Fruit fly (Drosophila melanogaster) whole organism, wandering third instar larva: ENCODE results near the gene Gr93c.

Experiments
- Abd-B ChIP-seq: fragments of >200 bp; optimal IDR thresholded peaks from 2 replicates; lab custom pipeline; 2017; ENCODE audit warnings: missing biosample characterization, missing genetic modification characterization
- CG32264 ChIP-seq: fragments of 200-800 bp; sonication (Bioruptor generic); optimal IDR thresholded peaks from 2 replicates; lab custom pipeline; 2016; ENCODE audit warnings: missing biosample characterization, missing genetic modification characterization
- CG9705 ChIP-seq: fragments of 200-800 bp; sonication (Bioruptor generic); optimal IDR thresholded peaks from 2 replicates; lab custom pipeline; 2018; ENCODE audit warnings: missing biosample characterization, mild to moderate bottlenecking, missing genetic modification characterization
- CrebA ChIP-seq: fragments of 200-800 bp; sonication (Bioruptor generic); optimal IDR thresholded peaks from 2 replicates; lab custom pipeline; 2016; ENCODE audit warnings: missing biosample characterization, mild to moderate bottlenecking, missing genetic modification characterization, borderline replicate concordance
- Dfd ChIP-seq: fragments of >200 bp; optimal IDR thresholded peaks from 2 replicates; lab custom pipeline; 2017; ENCODE audit warnings: missing biosample characterization, missing genetic modification characterization
- Dif ChIP-seq: fragments of 200-275, 200-300 bp; sonication (Bioruptor generic); optimal IDR thresholded peaks from 2 replicates; lab custom pipeline; 2018; ENCODE audit warnings: missing biosample characterization, missing genetic modification characterization; ENCODE audit not compliant: partially characterized antibody
- GATAd ChIP-seq: sonication (Bioruptor generic); optimal IDR thresholded peaks from 2 replicates; lab custom pipeline; 2016; ENCODE audit warnings: missing biosample characterization, missing genetic modification characterization
- HLH106 ChIP-seq: fragments of 200-800 bp; optimal IDR thresholded peaks from 3 replicates; lab custom pipeline; 2019; ENCODE audit warnings: missing biosample characterization, mild to moderate bottlenecking, missing genetic modification characterization, moderate library complexity
- Hnf4 ChIP-seq: fragments of 200-800 bp; sonication (Bioruptor generic); optimal IDR thresholded peaks from 2 replicates; lab custom pipeline; 2016; ENCODE audit warnings: missing biosample characterization, mild to moderate bottlenecking, missing genetic modification characterization
- Hr78 ChIP-seq: fragments of >200 bp; optimal IDR thresholded peaks from 2 replicates; lab custom pipeline; 2017; ENCODE audit warnings: missing biosample characterization, missing genetic modification characterization
- Hr83 ChIP-seq: fragments of 200-300 bp; sonication (Bioruptor generic); optimal IDR thresholded peaks from 2 replicates; lab custom pipeline; 2016; ENCODE audit warnings: missing biosample characterization, mild to moderate bottlenecking, missing genetic modification characterization, moderate library complexity; ENCODE audit not compliant: poor library complexity, severe bottlenecking
- Jra ChIP-seq: sonication (Bioruptor generic); optimal IDR thresholded peaks from 2 replicates; lab custom pipeline; 2016; ENCODE audit warnings: missing biosample characterization, missing genetic modification characterization
- Mio ChIP-seq: sonication (Bioruptor generic); optimal IDR thresholded peaks from 2 replicates; lab custom pipeline; 2016; ENCODE audit warnings: missing biosample characterization, missing genetic modification characterization
- Myc ChIP-seq: fragments of >200 bp; optimal IDR thresholded peaks from 2 replicates; lab custom pipeline; 2017
- N ChIP-seq: fragments of >200 bp; optimal IDR thresholded peaks from 2 replicates; lab custom pipeline; 2018; ENCODE audit warnings: missing biosample characterization, missing external identifiers, missing genetic modification characterization
- OdsH ChIP-seq: fragments of 200-800 bp; sonication (Bioruptor generic); optimal IDR thresholded peaks from 2 replicates; lab custom pipeline; 2016; ENCODE audit warnings: missing biosample characterization, mild to moderate bottlenecking, missing genetic modification characterization
- Rel ChIP-seq, 2 experiments: fragments of 200-800 bp; sonication (Bioruptor generic) in 1 of 2; optimal IDR thresholded peaks; 2 replicates in 1 of 2; 3 replicates in 1 of 2; lab custom pipeline; 2016 to 2019; ENCODE audit warnings: mild to moderate bottlenecking in 2 of 2, missing biosample characterization in 2 of 2, missing genetic modification characterization in 2 of 2, moderate library complexity in 1 of 2
- Sp1 ChIP-seq: fragments of 200-800 bp; sonication (Bioruptor generic); optimal IDR thresholded peaks from 3 replicates; lab custom pipeline; 2019; ENCODE audit warnings: missing biosample characterization, mild to moderate bottlenecking, missing genetic modification characterization, moderate library complexity
- Vsx2 ChIP-seq: fragments of 200-300, 225-300 bp; sonication (Bioruptor generic); optimal IDR thresholded peaks from 2 replicates; lab custom pipeline; 2018; ENCODE audit warnings: missing biosample characterization, missing genetic modification characterization; ENCODE audit not compliant: partially characterized antibody
- br ChIP-seq: fragments of 200-800 bp; sonication (Bioruptor generic); optimal IDR thresholded peaks from 2 replicates; lab custom pipeline; 2016; ENCODE audit warnings: missing biosample characterization, missing genetic modification characterization
- brk ChIP-seq: fragments of 200-800 bp; sonication (Bioruptor generic); optimal IDR thresholded peaks from 2 replicates; lab custom pipeline; 2016; ENCODE audit warnings: missing biosample characterization, mild to moderate bottlenecking, missing genetic modification characterization
- dl ChIP-seq, 2 experiments: fragments of 175-275, 200-275 bp in 1 of 2; fragments of 200-275 bp in 1 of 2; sonication (Bioruptor generic); optimal IDR thresholded peaks; lab custom pipeline; 2018; ENCODE audit warnings: mild to moderate bottlenecking in 2 of 2, missing biosample characterization in 2 of 2, missing genetic modification characterization in 2 of 2, moderate library complexity in 2 of 2; ENCODE audit not compliant: partially characterized antibody in 2 of 2, insufficient read depth in 1 of 2
- dmrt93B ChIP-seq: fragments of 200-800 bp; sonication (Bioruptor generic); optimal IDR thresholded peaks from 2 replicates; lab custom pipeline; 2018; ENCODE audit warnings: missing biosample characterization, mild to moderate bottlenecking, missing genetic modification characterization
- dsf ChIP-seq: sonication (Bioruptor generic); optimal IDR thresholded peaks from 2 replicates; lab custom pipeline; 2016; ENCODE audit warnings: missing biosample characterization, missing genetic modification characterization, borderline replicate concordance
- ey ChIP-seq: fragments of 200-800 bp; sonication (Bioruptor generic); optimal IDR thresholded peaks from 2 replicates; lab custom pipeline; 2016; ENCODE audit warnings: missing biosample characterization, missing genetic modification characterization
- foxo ChIP-seq, 2 experiments: fragments of 200-800 bp; sonication (Bioruptor generic); optimal IDR thresholded peaks; 2 replicates in 1 of 2; 3 replicates in 1 of 2; lab custom pipeline; 2016 to 2017; ENCODE audit warnings: missing biosample characterization in 2 of 2, missing genetic modification characterization in 2 of 2
- fru ChIP-seq: fragments of 200-800 bp; sonication (Bioruptor generic); optimal IDR thresholded peaks from 3 replicates; lab custom pipeline; 2016; ENCODE audit warnings: missing biosample characterization, mild to moderate bottlenecking, missing genetic modification characterization
- h ChIP-seq: fragments of 200-800 bp; sonication (Bioruptor generic); optimal IDR thresholded peaks from 3 replicates; lab custom pipeline; 2016; ENCODE audit warnings: missing biosample characterization, mild to moderate bottlenecking, missing genetic modification characterization
- jim ChIP-seq: fragments of 175-275, 200-325 bp; sonication (Bioruptor generic); optimal IDR thresholded peaks from 2 replicates; lab custom pipeline; 2016; ENCODE audit warnings: missing biosample characterization, mild to moderate bottlenecking, missing genetic modification characterization
- lola ChIP-seq: fragments of >200 bp; optimal IDR thresholded peaks from 2 replicates; lab custom pipeline; 2017; ENCODE audit warnings: missing biosample characterization, missing genetic modification characterization
- pan ChIP-seq: fragments of >200 bp; optimal IDR thresholded peaks from 2 replicates; lab custom pipeline; 2017
- psq ChIP-seq: fragments of 200-800 bp; sonication (Bioruptor generic); optimal IDR thresholded peaks from 3 replicates; lab custom pipeline; 2017; ENCODE audit warnings: missing biosample characterization, mild to moderate bottlenecking, missing genetic modification characterization, moderate library complexity
- rgr ChIP-seq: fragments of 200-800 bp; sonication (Bioruptor generic); optimal IDR thresholded peaks from 3 replicates; lab custom pipeline; 2016; ENCODE audit warnings: missing biosample characterization, mild to moderate bottlenecking, missing genetic modification characterization
- sage ChIP-seq: fragments of 200-800 bp; sonication (Bioruptor generic); optimal IDR thresholded peaks from 2 replicates; lab custom pipeline; 2016; ENCODE audit warnings: missing biosample characterization, mild to moderate bottlenecking, missing genetic modification characterization
- sv ChIP-seq: fragments of 200-800 bp; sonication (Bioruptor generic); optimal IDR thresholded peaks from 3 replicates; lab custom pipeline; 2016; ENCODE audit warnings: missing biosample characterization, missing genetic modification characterization
- tai ChIP-seq: sonication (Bioruptor generic); optimal IDR thresholded peaks from 2 replicates; lab custom pipeline; 2016; ENCODE audit warnings: missing biosample characterization, missing genetic modification characterization
- usp ChIP-seq: fragments of >200 bp; optimal IDR thresholded peaks from 2 replicates; lab custom pipeline; 2017; ENCODE audit warnings: missing biosample characterization, missing genetic modification characterization
- woc ChIP-seq: sonication (Bioruptor generic); optimal IDR thresholded peaks from 2 replicates; lab custom pipeline; 2016; ENCODE audit warnings: missing biosample characterization, mild to moderate bottlenecking, missing genetic modification characterization

The Gr93c gene

dm6 chr3R:21857509-21857908 is 12.4 kb upstream of the Gr93c start:
- TF ChIP-seq fru (peak; percentile 36), sv (no peak), sage (GFP tag; lab: Kevin White, UChicago) (no peak), dmrt93B (no peak), pan (no peak), CrebA (GFP tag; lab: Kevin White, UChicago) (no peak), Vsx2 (no peak), foxo (GFP tag; optimal IDR thresholded peaks at IDR 0.05; lab: Kevin White, UChicago) (peak in 1 of 2 experiments; percentile 26), Rel (GFP tag; optimal IDR thresholded peaks at IDR 0.05; lab: Kevin White, UChicago) (no peak), Rel (tag; optimal IDR thresholded peaks at IDR 0.05; lab: Kevin White, UChicago) (no peak), Mio (no peak), dl (GFP tag; optimal IDR thresholded peaks at IDR 0.05; lab: Kevin White, UChicago; ENCODE audit: insufficient read depth in 1 of 2, partially characterized antibody in 2 of 2) (no peak), Sp1 (GFP tag; lab: Kevin White, UChicago) (peak; percentile 11), brk (no peak), Dif (GFP tag; lab: Kevin White, UChicago) (no peak), GATAd (GFP tag; lab: Kevin White, UChicago) (no peak), N (GFP tag; lab: Kevin White, UChicago) (no peak), woc (GFP tag; lab: Kevin White, UChicago) (peak; percentile 17), usp (GFP tag; lab: Kevin White, UChicago) (no peak), h (GFP tag; lab: Kevin White, UChicago) (peak; percentile 13), Hr83 (GFP tag; lab: Kevin White, UChicago) (no peak), Abd-B (no peak), ey (GFP tag; lab: Kevin White, UChicago) (peak; percentile 6), OdsH (peak; percentile 6), jim (GFP tag; lab: Kevin White, UChicago) (no peak), Dfd (GFP tag; lab: Kevin White, UChicago) (no peak), rgr (GFP tag; lab: Kevin White, UChicago) (no peak), lola (GFP tag; lab: Kevin White, UChicago) (no peak), CG9705 (GFP tag; lab: Kevin White, UChicago) (no peak), CG32264 (no peak), Hnf4 (GFP tag; lab: Kevin White, UChicago) (no peak), Myc (no peak), br (GFP tag; lab: Kevin White, UChicago) (no peak), Jra (GFP tag; lab: Kevin White, UChicago) (no peak), dsf (GFP tag; lab: Kevin White, UChicago) (no peak), tai (no peak), Hr78 (GFP tag; lab: Kevin White, UChicago) (no peak), HLH106 (peak; percentile 28), psq (GFP tag; lab: Kevin White, UChicago) (peak; percentile 7)

dm6 chr3R:21856873-21857243 is 11.8 kb upstream of the Gr93c start:
- no peak for TF ChIP-seq dsf (GFP tag; lab: Kevin White, UChicago)
- no peak for TF ChIP-seq CG9705 (GFP tag; lab: Kevin White, UChicago)
- no peak for TF ChIP-seq Hr78 (GFP tag; lab: Kevin White, UChicago)
- no peak for TF ChIP-seq br (GFP tag; lab: Kevin White, UChicago)
- no peak for TF ChIP-seq Rel (GFP tag; optimal IDR thresholded peaks at IDR 0.05; lab: Kevin White, UChicago)
- no peak for TF ChIP-seq Rel (tag; optimal IDR thresholded peaks at IDR 0.05; lab: Kevin White, UChicago)
- no peak for TF ChIP-seq tai
- no peak for TF ChIP-seq Myc
- no peak for TF ChIP-seq sv
- TF ChIP-seq h (GFP tag; lab: Kevin White, UChicago) = no peak
